Fruit fly (Drosophila melanogaster) whole organism, embryonic: Measurements from ENCODE around the gene Eig71Eg.

ENCODE experiments used
- Antp ChIP-seq: fragments of 200-800 bp; sonication (Bioruptor generic); optimal IDR thresholded peaks from 3 replicates; lab custom pipeline; 2016; ENCODE audit warnings: missing biosample characterization, missing genetic modification characterization
- CG14014 ChIP-seq: fragments of 200-800 bp; sonication (Bioruptor generic); IDR thresholded peaks from 2 replicates; pipeline ENCODE4 v1.3.6; 2022; ENCODE audit warnings: missing biosample characterization, missing genetic modification characterization
- CG14710 ChIP-seq: fragments of 200-800 bp; sonication (Bioruptor generic); optimal IDR thresholded peaks from 3 replicates; lab custom pipeline; 2019; ENCODE audit warnings: missing biosample characterization, mild to moderate bottlenecking, missing genetic modification characterization, moderate library complexity
- CG2116 ChIP-seq: fragments of 200-800 bp; sonication (Bioruptor generic); optimal IDR thresholded peaks from 3 replicates; lab custom pipeline; 2018; ENCODE audit warnings: missing biosample characterization, mild to moderate bottlenecking, missing genetic modification characterization
- CG2875 ChIP-seq: fragments of 200-800 bp; sonication (Bioruptor generic); optimal IDR thresholded peaks from 2 replicates; lab custom pipeline; 2017; ENCODE audit warnings: missing biosample characterization, mild to moderate bottlenecking, missing genetic modification characterization, missing genetic modification reagents
- CG30020 ChIP-seq: fragments of 200-800 bp; optimal IDR thresholded peaks from 2 replicates; lab custom pipeline; 2019; ENCODE audit warnings: missing biosample characterization, mild to moderate bottlenecking, missing genetic modification characterization, moderate library complexity
- CG34422 ChIP-seq: fragments of 200-800 bp; sonication (Bioruptor generic); IDR thresholded peaks from 3 replicates; pipeline ENCODE4 v1.3.6; 2022; ENCODE audit warnings: missing biosample characterization, missing genetic modification characterization
- CG4404 ChIP-seq: fragments of 200-800 bp; sonication (Bioruptor generic); IDR thresholded peaks from 2 replicates; pipeline ENCODE4 v1.3.6; 2022; ENCODE audit warnings: missing biosample characterization, missing genetic modification characterization
- CG6254 ChIP-seq: fragments of 200-800 bp; sonication (Bioruptor generic); optimal IDR thresholded peaks from 3 replicates; lab custom pipeline; 2017; ENCODE audit warnings: mild to moderate bottlenecking, missing biosample characterization, missing genetic modification reagents, missing genetic modification characterization
- CG6683 ChIP-seq: fragments of 200-800 bp; sonication (Bioruptor generic); optimal IDR thresholded peaks from 2 replicates; lab custom pipeline; 2017; ENCODE audit warnings: missing biosample characterization, mild to moderate bottlenecking, missing genetic modification characterization, missing genetic modification reagents
- CG7963 ChIP-seq: fragments of 200-800 bp; sonication (Bioruptor generic); IDR thresholded peaks from 3 replicates; pipeline ENCODE4 v1.3.6; 2022; ENCODE audit warnings: missing biosample characterization, missing genetic modification characterization; ENCODE audit not compliant: partially characterized antibody
- CG8478 ChIP-seq: fragments of >200 bp; optimal IDR thresholded peaks from 2 replicates; lab custom pipeline; 2018
- CG8765 ChIP-seq: fragments of 200-800 bp; sonication (Bioruptor generic); IDR thresholded peaks from 2 replicates; pipeline ENCODE4 v1.3.6; 2022; ENCODE audit warnings: missing biosample characterization, missing genetic modification characterization
- CG8924 ChIP-seq: fragments of 200-800 bp; optimal IDR thresholded peaks from 3 replicates; lab custom pipeline; 2019; ENCODE audit warnings: missing biosample characterization, mild to moderate bottlenecking, missing genetic modification characterization, moderate library complexity
- CG9876 ChIP-seq: fragments of 200-800 bp; sonication (Bioruptor generic); optimal IDR thresholded peaks from 2 replicates; lab custom pipeline; 2016; ENCODE audit warnings: missing biosample characterization, missing genetic modification characterization
- Chrac-16 ChIP-seq: fragments of 200-800 bp; sonication (Bioruptor generic); optimal IDR thresholded peaks from 3 replicates; lab custom pipeline; 2016; ENCODE audit warnings: missing biosample characterization, missing genetic modification characterization
- CkIIα-i1 ChIP-seq: fragments of 200-800 bp; sonication (Bioruptor generic); IDR thresholded peaks from 2 replicates; pipeline ENCODE4 v1.3.6; 2022; ENCODE audit warnings: missing biosample characterization, missing genetic modification characterization
- CoRest ChIP-seq: fragments of 200-800 bp; sonication (Bioruptor generic); optimal IDR thresholded peaks from 3 replicates; lab custom pipeline; 2018; ENCODE audit warnings: missing biosample characterization, mild to moderate bottlenecking, missing genetic modification characterization, moderate library complexity
- D19B ChIP-seq: fragments of 200-800 bp; sonication (Bioruptor generic); optimal IDR thresholded peaks from 2 replicates; lab custom pipeline; 2017; ENCODE audit warnings: missing biosample characterization, mild to moderate bottlenecking, missing genetic modification characterization
- HmgD ChIP-seq: fragments of 200-800 bp; sonication (Bioruptor generic); optimal IDR thresholded peaks from 3 replicates; lab custom pipeline; 2016; ENCODE audit warnings: missing biosample characterization, missing genetic modification characterization
- MBD-R2 ChIP-seq: fragments of 200-800 bp; sonication (Bioruptor generic); IDR thresholded peaks from 2 replicates; pipeline ENCODE4 v1.3.6; 2022; ENCODE audit warnings: missing biosample characterization, missing genetic modification characterization
- NC2α ChIP-seq: fragments of 200-800 bp; sonication (Bioruptor generic); optimal IDR thresholded peaks from 2 replicates; lab custom pipeline; 2016; ENCODE audit warnings: missing biosample characterization, missing genetic modification characterization
- NFAT ChIP-seq: fragments of 200-800 bp; sonication (Bioruptor generic); IDR thresholded peaks from 2 replicates; pipeline ENCODE4 v1.3.6; 2022; ENCODE audit warnings: missing biosample characterization, missing genetic modification characterization
- Optix ChIP-seq: fragments of 200-800 bp; sonication (Bioruptor generic); IDR thresholded peaks from 3 replicates; pipeline ENCODE4 v1.3.6; 2022; ENCODE audit warnings: missing biosample characterization, missing genetic modification characterization
- Pdp1 ChIP-seq, 2 experiments: fragments of 200-800 bp; sonication (Bioruptor generic); optimal IDR thresholded peaks; 3 replicates each; lab custom pipeline; 2016; ENCODE audit warnings: missing biosample characterization in 2 of 2, missing genetic modification characterization in 2 of 2, mild to moderate bottlenecking in 1 of 2, moderate library complexity in 1 of 2
- TFAM ChIP-seq: fragments of 200-800 bp; sonication (Bioruptor generic); optimal IDR thresholded peaks from 2 replicates; lab custom pipeline; 2017; ENCODE audit warnings: missing biosample characterization, missing genetic modification characterization, inconsistent platforms
- ato ChIP-seq: fragments of 200-800 bp; sonication (Bioruptor generic); IDR thresholded peaks from 2 replicates; pipeline ENCODE4 v1.3.6; 2022; ENCODE audit warnings: missing biosample characterization, missing genetic modification characterization; ENCODE audit not compliant: partially characterized antibody
- bigmax ChIP-seq: fragments of 200-800 bp; sonication (Bioruptor generic); optimal IDR thresholded peaks from 2 replicates; lab custom pipeline; 2018; ENCODE audit warnings: missing biosample characterization, mild to moderate bottlenecking, missing genetic modification characterization
- bsh ChIP-seq, 2 experiments: fragments of 200-800 bp; sonication (Bioruptor generic); optimal IDR thresholded peaks; 2 replicates each; lab custom pipeline; 2017 to 2018; ENCODE audit warnings: mild to moderate bottlenecking in 2 of 2, missing biosample characterization in 2 of 2, missing genetic modification characterization in 2 of 2, moderate library complexity in 1 of 2
- btn ChIP-seq: fragments of 200-800 bp; sonication (Bioruptor generic); optimal IDR thresholded peaks from 2 replicates; lab custom pipeline; 2016; ENCODE audit warnings: missing biosample characterization, missing genetic modification characterization
- caup ChIP-seq: fragments of 200-800 bp; sonication (Bioruptor generic); optimal IDR thresholded peaks from 3 replicates; lab custom pipeline; 2017; ENCODE audit warnings: missing biosample characterization, mild to moderate bottlenecking, missing genetic modification characterization, moderate library complexity; ENCODE audit not compliant: severe bottlenecking
- chif ChIP-seq, 2 experiments: fragments of 200-800 bp; sonication (Bioruptor generic); optimal IDR thresholded peaks; 3 replicates each; lab custom pipeline; 2016; ENCODE audit warnings: missing biosample characterization in 2 of 2, missing genetic modification characterization in 2 of 2
- corto ChIP-seq: fragments of 200-800 bp; sonication (Bioruptor generic); optimal IDR thresholded peaks from 2 replicates; lab custom pipeline; 2016; ENCODE audit warnings: missing biosample characterization, mild to moderate bottlenecking, missing genetic modification characterization, moderate library complexity
- crol ChIP-seq: fragments of 200-800 bp; sonication (Bioruptor generic); IDR thresholded peaks from 2 replicates; pipeline ENCODE4 v1.3.6; 2022; ENCODE audit warnings: missing biosample characterization, missing genetic modification characterization
- ewg ChIP-seq: fragments of 200-800 bp; sonication (Bioruptor generic); optimal IDR thresholded peaks from 3 replicates; lab custom pipeline; 2017; ENCODE audit warnings: mild to moderate bottlenecking, missing biosample characterization, missing genetic modification reagents, missing genetic modification characterization
- gem ChIP-seq: fragments of 200-800 bp; sonication (Bioruptor generic); optimal IDR thresholded peaks from 2 replicates; lab custom pipeline; 2019; ENCODE audit warnings: missing biosample characterization, mild to moderate bottlenecking, missing genetic modification characterization, moderate library complexity
- hb ChIP-seq: fragments of 200-800 bp; sonication (Bioruptor generic); IDR thresholded peaks from 3 replicates; pipeline ENCODE4 v1.3.6; 2022; ENCODE audit warnings: missing biosample characterization, missing genetic modification characterization; ENCODE audit not compliant: partially characterized antibody
- hth ChIP-seq: fragments of >200 bp; optimal IDR thresholded peaks from 2 replicates; lab custom pipeline; 2017; ENCODE audit warnings: inconsistent platforms
- lmd ChIP-seq: fragments of 200-800 bp; sonication (Bioruptor generic); IDR thresholded peaks from 2 replicates; pipeline ENCODE4 v1.3.6; 2022; ENCODE audit warnings: missing biosample characterization, missing genetic modification characterization
- maf-S ChIP-seq: fragments of 200-800 bp; sonication (Bioruptor generic); optimal IDR thresholded peaks from 2 replicates; lab custom pipeline; 2016; ENCODE audit warnings: missing biosample characterization, missing genetic modification characterization
- nau ChIP-seq: fragments of 200-800 bp; sonication (Bioruptor generic); optimal IDR thresholded peaks from 3 replicates; lab custom pipeline; 2017; ENCODE audit warnings: missing biosample characterization, mild to moderate bottlenecking, missing genetic modification characterization, missing genetic modification reagents
- nerfin-1 ChIP-seq: fragments of 200-800 bp; sonication (Bioruptor generic); optimal IDR thresholded peaks from 3 replicates; lab custom pipeline; 2019; ENCODE audit warnings: missing biosample characterization, mild to moderate bottlenecking, missing genetic modification characterization, moderate library complexity
- onecut ChIP-seq: fragments of 200-800 bp; sonication (Bioruptor generic); IDR thresholded peaks from 2 replicates; pipeline ENCODE4 v1.3.6; 2022; ENCODE audit warnings: missing biosample characterization, missing genetic modification characterization
- pita ChIP-seq: fragments of 200-800 bp; sonication (Bioruptor generic); optimal IDR thresholded peaks from 2 replicates; lab custom pipeline; 2017; ENCODE audit warnings: missing biosample characterization, mild to moderate bottlenecking, missing genetic modification characterization
- seq ChIP-seq: fragments of 200-800 bp; sonication (Bioruptor generic); IDR thresholded peaks from 2 replicates; pipeline ENCODE4 v1.3.6; 2022; ENCODE audit warnings: missing biosample characterization, missing genetic modification characterization
- sqz ChIP-seq: fragments of 200-800 bp; sonication (Bioruptor generic); optimal IDR thresholded peaks from 3 replicates; lab custom pipeline; 2018; ENCODE audit warnings: missing biosample characterization, mild to moderate bottlenecking, missing genetic modification characterization
- tap ChIP-seq: fragments of 200-800 bp; optimal IDR thresholded peaks from 3 replicates; lab custom pipeline; 2019; ENCODE audit warnings: missing biosample characterization, mild to moderate bottlenecking, missing genetic modification characterization, moderate library complexity
- unc-4 ChIP-seq: fragments of 200-800 bp; sonication (Bioruptor generic); IDR thresholded peaks from 2 replicates; pipeline ENCODE4 v1.3.6; 2022; ENCODE audit warnings: missing biosample characterization, missing genetic modification characterization; ENCODE audit not compliant: partially characterized antibody
- zen ChIP-seq: fragments of 200-800 bp; sonication (Bioruptor generic); optimal IDR thresholded peaks from 3 replicates; lab custom pipeline; 2018; ENCODE audit warnings: missing biosample characterization, mild to moderate bottlenecking, missing genetic modification characterization, moderate library complexity

The Eig71Eg gene

dm6 chr3L:15619626-15620247 is 37.7 kb upstream of the Eig71Eg start, which contains the start of gene Phs (continued):
- TF ChIP-seq CG6683 (GFP tag; lab: Kevin White, UChicago): peak; percentile 41
- TF ChIP-seq NFAT (GFP tag; lab: Robert Waterston, UW): peak; percentile 96
- peak; percentile 72 for TF ChIP-seq onecut (GFP tag; lab: Robert Waterston, UW)
- peak; percentile 59 for TF ChIP-seq corto (GFP tag; lab: Kevin White, UChicago)
- peak; percentile 72 to 87 for TF ChIP-seq chif (GFP tag; optimal IDR thresholded peaks at IDR 0.05; lab: Kevin White, UChicago)
- TF ChIP-seq TFAM (GFP tag; lab: Kevin White, UChicago): no peak
- peak; percentile 88 for TF ChIP-seq caup (GFP tag; lab: Kevin White, UChicago)
- TF ChIP-seq nerfin-1: peak; percentile 49
- TF ChIP-seq MBD-R2 (GFP tag; lab: Robert Waterston, UW): peak; percentile 79; the same call in 1 of the 2 replicates
- TF ChIP-seq hth (lab: Kevin White, UChicago): no peak
- peak; percentile 87 for TF ChIP-seq maf-S
- peak; percentile 75 for TF ChIP-seq CG14710 (tag; lab: Kevin White, UChicago)
- no peak for TF ChIP-seq CG7963 (GFP tag; lab: Robert Waterston, UW)
- peak; percentile 78 for TF ChIP-seq btn
- no peak for TF ChIP-seq CkIIα-i1 (GFP tag; lab: Robert Waterston, UW)
- TF ChIP-seq ato (GFP tag; lab: Robert Waterston, UW): peak; percentile 44; the same call in 1 of the 2 replicates
- peak; percentile 71 for TF ChIP-seq nau (GFP tag; lab: Kevin White, UChicago)
- peak; percentile 74; the same call in 1 of the 3 replicates for TF ChIP-seq CG34422 (GFP tag; lab: Robert Waterston, UW)
- peak; percentile 80 for TF ChIP-seq NC2α (GFP tag; lab: Kevin White, UChicago)
- no peak for TF ChIP-seq CG8765 (GFP tag; lab: Robert Waterston, UW)
- TF ChIP-seq Pdp1 (GFP tag; optimal IDR thresholded peaks at IDR 0.05; lab: Kevin White, UChicago): peak; percentile 69 to 87
- peak; percentile 82 for TF ChIP-seq ewg (GFP tag; lab: Kevin White, UChicago)
- peak; percentile 84 for TF ChIP-seq Chrac-16 (GFP tag; lab: Kevin White, UChicago)
- TF ChIP-seq sqz (GFP tag; lab: Kevin White, UChicago): peak; percentile 38
- TF ChIP-seq bigmax (GFP tag; lab: Kevin White, UChicago): peak; percentile 59
- TF ChIP-seq CG2116 (GFP tag; lab: Kevin White, UChicago): peak; percentile 91
- peak; percentile 93 for TF ChIP-seq Antp (GFP tag; lab: Kevin White, UChicago)
- peak; percentile 56 for TF ChIP-seq D19B (GFP tag; lab: Kevin White, UChicago)
- no peak for TF ChIP-seq pita (GFP tag; lab: Kevin White, UChicago)
- peak; percentile 11 for TF ChIP-seq zen
- peak; percentile 83 for TF ChIP-seq CG9876 (GFP tag; lab: Kevin White, UChicago)
- TF ChIP-seq CG2875 (GFP tag; lab: Kevin White, UChicago): peak; percentile 51
- TF ChIP-seq Optix (GFP tag; lab: Robert Waterston, UW): peak; percentile 49; the same call in 1 of the 3 replicates
- TF ChIP-seq gem: peak; percentile 29
- TF ChIP-seq tap: no peak
- peak; percentile 16 for TF ChIP-seq CG30020 (tag; lab: Kevin White, UChicago)
- peak; percentile 58 for TF ChIP-seq CG6254 (GFP tag; lab: Kevin White, UChicago)
- TF ChIP-seq HmgD: peak; percentile 95
- TF ChIP-seq unc-4: 0 out of 2 replicates have a peak, but pooled peaks have one; percentile 28
- TF ChIP-seq bsh (GFP tag; optimal IDR thresholded peaks at IDR 0.05; lab: Kevin White, UChicago): peak; percentile 26 to 66
- no peak for TF ChIP-seq crol (GFP tag; lab: Robert Waterston, UW)
- TF ChIP-seq CG14014: peak; percentile 69
- peak; percentile 38 for TF ChIP-seq CG8924 (tag; lab: Kevin White, UChicago)
- TF ChIP-seq seq (GFP tag; lab: Robert Waterston, UW): peak; percentile 78
- TF ChIP-seq CG8478 (lab: Kevin White, UChicago): peak; percentile 56
- no peak for TF ChIP-seq hb (GFP tag; lab: Robert Waterston, UW)
- peak; percentile 75 for TF ChIP-seq CG4404
- peak; percentile 66 for TF ChIP-seq lmd (GFP tag; lab: Robert Waterston, UW)
- TF ChIP-seq CoRest (tag; lab: Kevin White, UChicago): peak; percentile 57
